Worm (Caenorhabditis elegans): Measurements from ENCODE around the gene T04F8.8.

Gene T04F8.8

DNA sequence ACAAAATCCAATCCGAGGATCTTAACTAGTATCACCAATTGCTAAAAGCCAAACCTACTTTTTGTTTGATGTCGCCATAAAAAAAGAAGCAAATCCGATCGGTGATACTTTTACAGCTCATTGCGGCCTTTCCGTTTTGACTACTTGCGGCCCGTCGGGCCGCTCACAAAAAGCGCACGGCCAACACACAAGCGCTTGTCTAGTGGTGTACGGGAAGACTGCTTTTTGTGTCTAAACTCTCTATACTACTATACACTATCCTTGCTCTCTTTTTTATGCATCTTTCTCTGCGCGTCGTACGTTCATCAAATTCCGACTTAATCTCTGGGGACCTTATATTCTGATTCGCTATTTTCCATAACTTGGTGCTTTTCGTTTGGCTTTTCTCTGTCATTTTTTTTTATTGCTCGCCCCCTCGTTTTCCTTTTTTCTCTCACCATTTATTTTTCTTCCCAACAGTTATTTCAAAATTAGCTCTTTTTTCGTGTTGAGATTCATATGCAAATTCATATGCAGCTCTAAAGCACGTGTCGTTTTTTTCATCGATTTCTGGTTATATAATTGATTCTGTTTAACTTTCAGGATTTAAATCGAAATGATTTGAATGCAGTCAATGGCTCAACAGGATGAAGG lies 19.4 kb downstream of the T04F8.8 start, which contains the start of gene noca-2:
Gene noca-2, plus strand, starts transcription at position 583 of the 633 bp plus-strand sequence.
- TF ChIP-seq unc-62 (GFP tag; optimal IDR thresholded peaks at IDR 0.05) = no peak

DNA sequence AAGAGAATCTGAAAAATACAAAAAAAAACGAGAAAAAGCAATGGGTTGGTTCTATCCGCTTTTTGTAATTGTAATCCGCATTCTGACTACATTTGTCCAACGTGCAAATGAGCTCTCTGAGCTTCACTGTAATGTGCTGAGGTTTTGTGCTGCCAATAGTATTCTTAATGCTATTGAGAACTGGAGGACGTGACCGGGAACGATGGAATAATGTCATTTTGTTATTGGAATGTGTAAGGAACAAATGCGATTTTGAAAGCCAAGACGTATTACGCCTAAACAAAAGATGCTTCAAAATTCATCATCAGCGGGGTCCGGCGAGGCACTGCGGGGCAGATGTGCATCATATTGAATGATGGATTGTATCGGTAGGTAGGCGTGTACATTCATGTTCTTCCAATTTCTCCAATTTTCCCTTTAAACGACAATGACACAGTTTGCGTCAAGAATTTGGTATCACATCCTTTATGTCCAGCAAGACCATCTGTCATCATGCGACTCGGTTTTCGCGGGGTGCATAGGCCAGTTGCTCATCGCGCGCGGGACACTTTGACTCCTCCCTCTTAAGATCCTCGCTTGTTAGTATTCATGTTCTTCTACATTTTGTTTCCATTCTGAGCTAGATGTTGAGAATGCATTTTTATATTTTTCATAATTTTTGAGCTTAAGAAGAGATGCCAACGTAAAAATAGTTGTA lies 25.9 kb downstream of the T04F8.8 start:
- no peak for TF ChIP-seq unc-62 (GFP tag; optimal IDR thresholded peaks at IDR 0.05)

DNA sequence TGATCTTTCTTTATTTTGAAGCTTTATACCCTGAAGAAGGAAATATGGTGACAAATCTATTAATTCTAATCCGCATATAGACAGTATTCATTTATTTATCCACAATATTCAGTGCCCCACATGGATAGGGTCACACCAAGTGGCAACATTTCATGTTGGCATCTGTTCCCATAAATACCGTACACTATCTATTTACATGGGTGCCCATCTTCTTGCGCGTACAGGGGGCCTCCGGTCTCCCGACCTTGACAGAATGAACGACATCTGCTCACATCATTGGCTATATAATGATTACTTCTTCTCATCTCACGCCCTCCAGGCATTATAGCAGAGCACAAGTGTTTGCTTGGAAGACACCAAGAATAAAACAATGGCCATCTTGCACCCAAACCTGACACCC lies 28.3 kb downstream of the T04F8.8 start:
- TF ChIP-seq unc-62 (GFP tag; optimal IDR thresholded peaks at IDR 0.05) = no peak

DNA sequence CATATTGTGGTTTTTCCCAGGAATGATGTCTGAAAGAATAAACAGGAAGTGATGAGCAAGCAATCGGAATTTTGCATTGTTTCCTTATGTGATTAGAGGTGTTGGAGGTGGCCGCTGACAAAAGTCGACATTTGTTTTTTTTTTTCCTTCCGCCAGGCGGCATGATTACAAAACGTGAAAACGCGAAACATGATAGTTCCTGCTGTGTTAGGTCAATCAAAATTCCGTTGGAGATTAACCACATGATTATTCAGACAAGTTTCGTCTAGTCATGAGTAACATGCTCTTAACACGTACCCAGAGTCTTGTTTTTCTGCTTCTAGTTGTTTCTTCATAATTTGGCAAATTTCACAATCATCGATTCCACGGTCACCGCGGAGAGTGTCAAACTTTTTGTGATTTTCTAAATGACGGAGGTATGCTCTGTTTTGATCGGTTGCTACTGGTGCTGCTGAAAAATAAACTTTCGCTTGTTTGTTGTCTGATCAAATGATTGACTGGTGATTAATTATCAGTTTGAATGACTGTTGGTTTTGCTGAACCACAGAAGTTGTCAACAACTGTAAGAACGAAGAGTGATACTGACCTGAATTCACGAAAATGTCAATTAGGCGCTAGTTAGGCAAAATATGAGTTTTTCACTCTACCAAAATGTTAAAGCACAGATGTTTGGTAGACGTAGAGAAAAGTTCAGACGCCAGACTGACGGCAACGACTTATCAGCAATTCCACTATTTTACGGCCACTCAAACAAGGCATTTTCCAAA lies 32.1 kb downstream of the T04F8.8 start:
- no peak for TF ChIP-seq unc-62 (GFP tag; optimal IDR thresholded peaks at IDR 0.05)

DNA sequence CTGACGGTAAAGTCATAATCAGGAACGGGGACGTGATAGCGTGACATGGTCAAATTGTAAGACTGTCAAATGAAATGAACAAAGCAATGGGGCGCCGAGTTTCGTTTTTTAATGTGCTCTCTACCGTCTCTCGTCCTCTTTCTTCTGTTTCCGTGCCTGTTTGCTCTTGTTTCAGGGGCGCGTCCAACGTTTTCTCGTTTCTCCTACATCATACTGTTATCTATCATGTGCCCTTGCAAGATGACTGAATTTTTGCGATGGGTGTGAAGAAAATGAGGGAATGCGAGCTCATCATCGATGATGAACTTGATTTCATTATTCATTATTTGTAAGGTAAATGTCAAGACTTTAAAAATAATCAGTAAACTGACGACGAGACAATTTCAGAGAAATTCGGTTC lies 33.6 kb downstream of the T04F8.8 start, which contains the start of gene T04F8.7:
Gene T04F8.7, minus strand, starts transcription at position 130 of the 400 bp plus-strand sequence.
- TF ChIP-seq unc-62 (GFP tag; optimal IDR thresholded peaks at IDR 0.05) = no peak

DNA sequence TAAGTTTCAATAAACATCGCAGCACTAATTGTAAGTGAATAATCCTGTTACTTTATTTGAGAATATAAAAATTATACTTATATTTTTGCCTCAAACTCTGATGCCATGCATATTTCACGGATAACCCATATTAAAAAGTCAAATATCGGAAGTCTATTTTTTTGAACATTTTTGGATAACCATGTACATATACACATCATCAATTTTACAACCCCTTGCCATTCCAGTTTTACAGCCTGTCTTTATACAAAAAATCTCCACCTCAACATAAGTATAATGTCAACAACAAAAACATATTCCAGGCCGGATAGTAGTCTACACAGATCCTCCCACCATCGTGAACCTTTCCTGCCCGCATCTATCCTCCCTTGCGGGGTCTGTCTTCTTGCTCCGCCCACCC lies 37.0 kb downstream of the T04F8.8 start, which contains the start of gene hnd-1:
Gene hnd-1, plus strand, starts transcription at position 301 of the 400 bp plus-strand sequence.
- TF ChIP-seq unc-62 (GFP tag; optimal IDR thresholded peaks at IDR 0.05) = no peak

DNA sequence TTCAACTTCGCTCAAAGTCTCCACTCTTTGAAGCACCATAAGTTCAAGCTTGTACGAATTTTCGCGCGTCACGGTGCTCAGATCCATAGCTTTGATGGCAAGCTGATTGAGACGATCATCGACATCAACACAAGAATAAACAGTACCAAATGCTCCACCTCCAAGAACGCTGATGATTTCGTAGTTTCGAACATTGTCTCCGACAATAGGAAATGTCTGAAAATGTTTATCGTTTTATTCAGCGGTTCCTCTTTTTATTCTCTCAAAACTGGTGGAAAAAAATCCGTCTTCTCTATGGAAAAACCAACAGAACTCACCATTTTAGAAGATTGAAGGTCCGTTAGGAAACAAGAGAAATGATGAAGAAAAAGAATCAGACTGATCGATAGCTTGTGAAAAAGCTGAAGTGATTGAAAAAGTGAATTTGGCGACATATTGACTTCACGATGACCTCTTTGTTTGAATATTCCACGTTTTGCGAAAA lies 40.6 kb downstream of the T04F8.8 start, which contains the start of gene C44C10.7:
Gene C44C10.7, minus strand, starts transcription at position 434 of the 484 bp plus-strand sequence.
- TF ChIP-seq unc-62 (GFP tag; optimal IDR thresholded peaks at IDR 0.05) = no peak

DNA sequence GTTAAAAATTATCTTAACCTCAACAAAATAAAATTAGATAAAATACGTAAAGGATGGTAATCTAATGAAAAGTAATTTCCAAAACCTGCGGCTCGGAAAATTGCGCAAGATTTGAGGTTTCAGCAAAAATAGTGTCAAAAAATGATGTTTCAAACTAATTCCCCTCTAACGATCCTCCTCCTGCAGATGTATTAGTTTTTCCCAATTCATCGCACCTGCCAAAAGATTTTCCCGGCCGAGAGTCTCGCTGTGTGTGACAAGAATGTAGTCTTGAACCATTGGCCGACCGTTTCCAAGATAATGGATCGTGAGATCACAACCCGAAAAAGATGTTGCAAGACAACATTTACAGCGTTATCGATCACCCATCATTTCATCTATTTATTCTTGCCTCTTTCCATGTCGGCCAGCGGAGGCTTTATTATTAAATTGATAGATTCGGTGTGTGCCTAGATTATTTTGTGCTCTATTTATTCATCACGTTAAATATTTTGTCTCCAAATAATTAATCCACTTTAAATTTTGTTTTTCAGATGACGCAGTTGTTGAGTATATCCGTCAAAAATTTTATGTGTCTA lies 42.8 kb downstream of the T04F8.8 start, which contains the start of the genes C44C10.10 and C44C10.5:
Gene C44C10.10, plus strand, starts transcription at position 301 of the 578 bp plus-strand sequence.
Gene C44C10.5, plus strand, starts transcription at position 528 of the 578 bp plus-strand sequence.
- no peak for TF ChIP-seq unc-62 (GFP tag; optimal IDR thresholded peaks at IDR 0.05)

DNA sequence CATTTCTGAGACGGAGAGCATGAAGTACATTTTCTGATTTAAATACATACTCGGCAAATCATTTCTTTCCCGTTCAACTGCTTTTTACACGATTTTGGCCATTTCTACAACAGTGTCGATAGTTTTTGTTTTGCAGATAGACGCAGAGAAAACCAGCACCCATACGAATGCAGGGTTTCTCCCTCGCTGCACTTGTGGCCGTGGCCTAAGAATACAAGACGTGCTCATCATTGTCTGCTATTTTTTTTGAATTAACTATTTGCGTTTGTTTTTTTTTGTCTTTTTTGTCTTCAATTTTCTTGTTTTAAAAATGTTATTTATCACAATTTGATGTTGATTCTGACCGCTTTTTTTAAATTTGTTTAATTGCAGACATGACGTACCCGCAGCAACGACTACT lies 45.8 kb downstream of the T04F8.8 start, which contains the start of gene smcl-1:
Gene smcl-1, plus strand, starts transcription at position 373 of the 400 bp plus-strand sequence.
- TF ChIP-seq unc-62 (GFP tag; optimal IDR thresholded peaks at IDR 0.05) = no peak

DNA sequence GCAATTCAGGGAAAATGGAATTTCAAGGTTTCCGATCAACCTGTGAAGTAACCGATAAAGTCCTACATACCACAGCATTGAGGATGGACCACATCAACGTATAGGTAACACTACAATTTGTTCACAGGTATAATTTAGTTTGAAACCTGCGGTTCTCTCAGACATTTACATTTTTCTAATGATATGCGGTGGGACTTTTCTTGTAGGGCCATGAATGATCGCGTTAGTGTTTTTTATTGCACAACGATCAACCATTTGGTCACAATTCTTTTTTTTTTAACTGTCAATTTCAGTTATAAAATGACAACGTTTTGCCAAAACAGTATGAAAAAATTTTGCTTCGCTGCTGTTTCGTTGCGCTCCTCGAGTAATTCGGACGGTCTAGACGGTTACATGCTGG lies 49.4 kb downstream of the T04F8.8 start, which contains the start of gene C44C10.12:
Gene C44C10.12, plus strand, starts transcription at position 301 of the 400 bp plus-strand sequence.
- TF ChIP-seq unc-62 (GFP tag; optimal IDR thresholded peaks at IDR 0.05) = no peak
